Fruit fly (Drosophila melanogaster): ENCODE measurements around the gene CG14182.

Gene CG14182

DNA sequence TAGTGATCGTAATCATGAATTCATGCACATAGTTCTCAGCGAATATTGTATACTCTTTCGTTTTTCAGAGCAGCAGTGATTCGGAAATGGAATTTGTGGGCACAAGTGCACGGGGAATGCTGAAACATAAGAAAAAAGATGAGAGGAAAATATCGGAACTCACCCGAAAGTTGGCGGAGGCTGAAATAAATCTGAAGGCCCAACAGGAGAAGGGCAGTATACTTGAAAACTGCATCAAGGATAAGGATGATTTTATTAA, 23.6 kb upstream of the CG14182 start:
- TF ChIP-seq Myc (optimal IDR thresholded peaks at IDR 0.05) (no peak), Mio (GFP tag; optimal IDR thresholded peaks at IDR 0.05) (no peak), CG32264 (GFP tag; optimal IDR thresholded peaks at IDR 0.05) (no peak), psq (GFP tag; optimal IDR thresholded peaks at IDR 0.05) (no peak), h (GFP tag; optimal IDR thresholded peaks at IDR 0.05) (no peak)

DNA sequence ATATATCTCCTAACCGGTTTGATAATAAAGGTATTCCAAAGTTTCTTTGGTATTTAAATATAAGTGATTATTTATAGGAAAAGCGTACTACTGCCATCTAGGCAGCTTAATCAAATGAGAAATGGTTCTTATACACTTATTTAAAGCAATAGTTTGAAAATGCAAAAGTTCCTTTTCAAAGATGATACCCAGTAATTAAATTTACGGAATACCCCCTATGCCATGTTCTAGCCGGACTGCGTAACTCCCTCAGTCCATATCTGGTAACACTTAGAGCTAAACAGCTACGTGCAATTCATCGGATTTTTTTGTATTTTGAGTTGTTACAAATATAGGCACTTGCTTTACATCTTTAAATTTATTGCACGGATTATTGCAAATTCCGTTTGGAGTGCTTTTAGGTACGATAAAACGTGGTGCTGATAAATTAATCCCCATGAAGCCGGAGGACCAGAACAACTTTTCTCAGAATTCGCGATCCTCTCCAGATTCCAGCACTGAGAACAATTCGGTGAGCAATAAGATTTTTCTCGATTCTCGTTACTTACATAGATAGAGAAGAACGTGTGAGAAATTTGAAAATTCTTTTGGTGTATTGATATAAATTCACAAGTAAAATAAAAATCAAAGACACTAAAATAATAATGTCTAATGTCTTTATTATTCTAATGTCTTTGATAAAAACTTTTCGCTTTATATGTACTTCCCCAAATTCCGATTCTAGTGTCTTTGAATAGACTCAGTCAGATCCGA, 23.0 kb upstream of the CG14182 start, which contains the start of gene CG7668:
TSS of gene CG7668 (plus strand) at position 255 of the 753 bp plus-strand sequence.
- peak; percentile 65 for TF ChIP-seq CG32264 (GFP tag; optimal IDR thresholded peaks at IDR 0.05)
- peak; percentile 75 for TF ChIP-seq tai (GFP tag; optimal IDR thresholded peaks at IDR 0.05)
- peak; percentile 87 for TF ChIP-seq Hnf4 (GFP tag; optimal IDR thresholded peaks at IDR 0.05)
- no peak for TF ChIP-seq lola (GFP tag; optimal IDR thresholded peaks at IDR 0.05)
- no peak for TF ChIP-seq N (GFP tag; optimal IDR thresholded peaks at IDR 0.05)
- TF ChIP-seq CrebA (GFP tag; optimal IDR thresholded peaks at IDR 0.05; ENCODE audit: borderline replicate concordance) = peak; percentile 63
- TF ChIP-seq ey (GFP tag; optimal IDR thresholded peaks at IDR 0.05) = peak; percentile 88
- peak in 1 of 2 experiments; percentile 94 for TF ChIP-seq foxo (GFP tag; optimal IDR thresholded peaks at IDR 0.05)
- TF ChIP-seq OdsH (GFP tag; optimal IDR thresholded peaks at IDR 0.05) = peak; percentile 90
- TF ChIP-seq HLH106 (tag; optimal IDR thresholded peaks at IDR 0.05) = peak; percentile 95
- peak; percentile 79 for TF ChIP-seq woc (GFP tag; optimal IDR thresholded peaks at IDR 0.05)
- TF ChIP-seq Hr78 (GFP tag; optimal IDR thresholded peaks at IDR 0.05) = no peak
- peak; percentile 93 for TF ChIP-seq rgr (GFP tag; optimal IDR thresholded peaks at IDR 0.05)
- TF ChIP-seq pan (optimal IDR thresholded peaks at IDR 0.05) = peak; percentile 28
- TF ChIP-seq psq (GFP tag; optimal IDR thresholded peaks at IDR 0.05) = peak; percentile 81
- TF ChIP-seq sage (GFP tag; optimal IDR thresholded peaks at IDR 0.05) = peak; percentile 73
- no peak for TF ChIP-seq Dfd (GFP tag; optimal IDR thresholded peaks at IDR 0.05)
- TF ChIP-seq Vsx2 (GFP tag; optimal IDR thresholded peaks at IDR 0.05; ENCODE audit: partially characterized antibody) = no peak
- TF ChIP-seq Abd-B (GFP tag; optimal IDR thresholded peaks at IDR 0.05) = no peak
- no peak for TF ChIP-seq Myc (optimal IDR thresholded peaks at IDR 0.05)
- TF ChIP-seq CG9705 (GFP tag; optimal IDR thresholded peaks at IDR 0.05) = peak; percentile 89
- TF ChIP-seq fru (GFP tag; optimal IDR thresholded peaks at IDR 0.05) = peak; percentile 91
- peak; percentile 85 for TF ChIP-seq sv (GFP tag; optimal IDR thresholded peaks at IDR 0.05)
- no peak for TF ChIP-seq usp (GFP tag; optimal IDR thresholded peaks at IDR 0.05)
- peak; percentile 37 for TF ChIP-seq GATAd (GFP tag; optimal IDR thresholded peaks at IDR 0.05)
- peak; percentile 86 for TF ChIP-seq brk (GFP tag; optimal IDR thresholded peaks at IDR 0.05)
- TF ChIP-seq jim (GFP tag; optimal IDR thresholded peaks at IDR 0.05) = no peak
- TF ChIP-seq dsf (GFP tag; optimal IDR thresholded peaks at IDR 0.05; ENCODE audit: borderline replicate concordance) = peak; percentile 69
- TF ChIP-seq Jra (GFP tag; optimal IDR thresholded peaks at IDR 0.05) = peak; percentile 75
- no peak for TF ChIP-seq Dif (GFP tag; optimal IDR thresholded peaks at IDR 0.05; ENCODE audit: partially characterized antibody)
- peak; percentile 81 for TF ChIP-seq Hr83 (GFP tag; optimal IDR thresholded peaks at IDR 0.05; ENCODE audit: poor library complexity, severe bottlenecking)
- peak; percentile 40 for TF ChIP-seq Rel (GFP tag; optimal IDR thresholded peaks at IDR 0.05)
- peak; percentile 80 for TF ChIP-seq Rel (tag; optimal IDR thresholded peaks at IDR 0.05)
- no peak for TF ChIP-seq dl (GFP tag; optimal IDR thresholded peaks at IDR 0.05; ENCODE audit: insufficient read depth in 1 of 2, partially characterized antibody in 2 of 2)
- no peak for TF ChIP-seq Mio (GFP tag; optimal IDR thresholded peaks at IDR 0.05)
- TF ChIP-seq h (GFP tag; optimal IDR thresholded peaks at IDR 0.05) = peak; percentile 93
- peak; percentile 95 for TF ChIP-seq Sp1 (GFP tag; optimal IDR thresholded peaks at IDR 0.05)
- peak; percentile 76 for TF ChIP-seq dmrt93B (GFP tag; optimal IDR thresholded peaks at IDR 0.05)
- peak; percentile 89 for TF ChIP-seq br (GFP tag; optimal IDR thresholded peaks at IDR 0.05)

Data from whole organism, wandering third instar larva.